Worm (Caenorhabditis elegans): Measurements from ENCODE around the gene R102.4.

ce11 chrIV:10737011-10737553 is 42.0 kb upstream of the R102.4 start, which contains the start of gene grl-21:
- TF ChIP-seq him-1 (tag; optimal IDR thresholded peaks at IDR 0.05) (no peak), dao-5 (tag; optimal IDR thresholded peaks at IDR 0.05) (no peak), W03F9.2 (tag; optimal IDR thresholded peaks at IDR 0.05) (no peak)
